Worm (Caenorhabditis elegans): ENCODE results near the gene oct-2.

The oct-2 gene

ce11 chrX:11317939-11318338, 28.3 kb upstream of the oct-2 start, which contains the start of gene hizr-1:
TSS of gene hizr-1 (plus strand) at chrX:11318278.
- TF ChIP-seq nfya-1 (tag; optimal IDR thresholded peaks at IDR 0.05; ENCODE audit: insufficient read depth) (no peak), pha-4 (tag; optimal IDR thresholded peaks at IDR 0.05) (no peak), pqm-1 (tag; optimal IDR thresholded peaks at IDR 0.05) (peak; percentile 44), tbx-2 (tag; optimal IDR thresholded peaks at IDR 0.05) (no peak), elt-2 (tag; optimal IDR thresholded peaks at IDR 0.05) (peak; percentile 69)

- TF ChIP-seq elt-2 (tag; optimal IDR thresholded peaks at IDR 0.05) (peak; percentile 66), lin-39 (tag; optimal IDR thresholded peaks at IDR 0.05) (no peak), pqm-1 (tag; optimal IDR thresholded peaks at IDR 0.05) (peak; percentile 19)
Observed at ce11 chrX:11323225-11323624, 23.0 kb upstream of the oct-2 start.

ce11 chrX:11324240-11324639, 22.0 kb upstream of the oct-2 start, which contains the start of gene asm-2:
TSS of gene asm-2 (minus strand) at chrX:11324251.
- TF ChIP-seq ztf-4 (tag; optimal IDR thresholded peaks at IDR 0.05) (no peak), pqm-1 (tag; optimal IDR thresholded peaks at IDR 0.05) (peak; percentile 89), unc-62 (GFP tag; optimal IDR thresholded peaks at IDR 0.05) (no peak), skn-1 (tag; optimal IDR thresholded peaks at IDR 0.05) (no peak), elt-2 (tag; optimal IDR thresholded peaks at IDR 0.05) (peak; percentile 91)

- TF ChIP-seq ztf-4 (tag; optimal IDR thresholded peaks at IDR 0.05): no peak
- TF ChIP-seq zag-1 (tag; optimal IDR thresholded peaks at IDR 0.05): no peak
- no peak for TF ChIP-seq aly-2 (tag; optimal IDR thresholded peaks at IDR 0.05)
- TF ChIP-seq elt-2 (tag; optimal IDR thresholded peaks at IDR 0.05): no peak
- TF ChIP-seq snpc-4 (tag; optimal IDR thresholded peaks at IDR 0.05): no peak
- no peak for TF ChIP-seq fkh-2 (tag; optimal IDR thresholded peaks at IDR 0.05)
- TF ChIP-seq hmg-11 (tag; optimal IDR thresholded peaks at IDR 0.05): no peak
- TF ChIP-seq nhr-76 (tag; optimal IDR thresholded peaks at IDR 0.05): no peak
- no peak for TF ChIP-seq skn-1 (tag; optimal IDR thresholded peaks at IDR 0.05)
- no peak for TF ChIP-seq egl-27 (tag; optimal IDR thresholded peaks at IDR 0.05)
- TF ChIP-seq daf-12 (tag; optimal IDR thresholded peaks at IDR 0.05): no peak
- no peak for TF ChIP-seq unc-39 (tag; optimal IDR thresholded peaks at IDR 0.05)
- no peak for TF ChIP-seq pqm-1 (tag; optimal IDR thresholded peaks at IDR 0.05)
- TF ChIP-seq nhr-67 (tag; optimal IDR thresholded peaks at IDR 0.05): no peak
- no peak for TF ChIP-seq eor-1 (tag; optimal IDR thresholded peaks at IDR 0.05)
- no peak for TF ChIP-seq nhr-25 (tag; optimal IDR thresholded peaks at IDR 0.05)
- no peak for TF ChIP-seq pha-4 (tag; optimal IDR thresholded peaks at IDR 0.05)
Observed at ce11 chrX:11326827-11327226, 19.4 kb upstream of the oct-2 start, which contains the start of gene ZK455.5. TSS of gene ZK455.5 (minus strand) at chrX:11326927.

- TF ChIP-seq nhr-11 (tag; optimal IDR thresholded peaks at IDR 0.05) (no peak), sea-2 (GFP tag; optimal IDR thresholded peaks at IDR 0.05) (no peak), egl-27 (tag; optimal IDR thresholded peaks at IDR 0.05) (no peak), eor-1 (tag; optimal IDR thresholded peaks at IDR 0.05) (no peak), nhr-67 (tag; optimal IDR thresholded peaks at IDR 0.05) (no peak), fkh-10 (GFP tag; optimal IDR thresholded peaks at IDR 0.05) (no peak), daf-12 (tag; optimal IDR thresholded peaks at IDR 0.05) (no peak), lin-15B (tag; optimal IDR thresholded peaks at IDR 0.05) (no peak), nhr-76 (tag; optimal IDR thresholded peaks at IDR 0.05) (no peak), ceh-16 (tag; optimal IDR thresholded peaks at IDR 0.05) (no peak)
Observed at ce11 chrX:11328710-11329109, 17.5 kb upstream of the oct-2 start.

DNA sequence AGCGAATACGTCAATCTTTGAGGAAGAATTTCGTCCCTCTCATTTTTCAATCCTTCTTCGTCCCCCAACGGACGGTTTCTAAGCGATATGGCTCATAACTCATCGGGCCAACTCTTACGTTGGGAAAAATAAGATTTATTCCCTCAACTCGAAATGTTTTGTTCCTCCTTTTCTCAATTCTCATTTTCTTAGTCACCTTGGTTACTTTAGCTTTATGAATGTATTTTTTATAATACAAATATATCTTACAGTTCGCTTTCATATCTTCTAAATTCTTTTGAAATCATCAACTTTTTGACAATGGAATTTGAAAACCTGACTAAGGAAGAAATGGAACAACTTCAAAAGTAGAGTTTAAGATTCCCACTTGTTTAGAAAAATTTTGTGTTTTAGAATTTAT, 16.8 kb upstream of the oct-2 start, which contains the start of gene npr-9:
TSS of gene npr-9 (plus strand) at position 301 of the 400 bp plus-strand sequence.
- TF ChIP-seq mdl-1 (tag; optimal IDR thresholded peaks at IDR 0.05) (no peak), pqm-1 (tag; optimal IDR thresholded peaks at IDR 0.05) (no peak), nhr-67 (tag; optimal IDR thresholded peaks at IDR 0.05) (no peak), pha-4 (tag; optimal IDR thresholded peaks at IDR 0.05) (no peak), unc-62 (GFP tag; optimal IDR thresholded peaks at IDR 0.05) (no peak), mml-1 (tag; optimal IDR thresholded peaks at IDR 0.05) (no peak)

ce11 chrX:11337095-11337494, 9.2 kb upstream of the oct-2 start:
- TF ChIP-seq fkh-2 (tag; optimal IDR thresholded peaks at IDR 0.05) (no peak), lin-39 (tag; optimal IDR thresholded peaks at IDR 0.05) (no peak)
